Worm (Caenorhabditis elegans) whole organism, dauer: ENCODE data around the gene zipt-7.2.

ENCODE experiments used
- unc-62 ChIP-seq: sonication (generic microtip); optimal IDR thresholded peaks from 2 replicates; lab custom pipeline; 2017; ENCODE audit warnings: missing biosample characterization, missing genetic modification reagents, missing genetic modification characterization

Gene zipt-7.2

DNA sequence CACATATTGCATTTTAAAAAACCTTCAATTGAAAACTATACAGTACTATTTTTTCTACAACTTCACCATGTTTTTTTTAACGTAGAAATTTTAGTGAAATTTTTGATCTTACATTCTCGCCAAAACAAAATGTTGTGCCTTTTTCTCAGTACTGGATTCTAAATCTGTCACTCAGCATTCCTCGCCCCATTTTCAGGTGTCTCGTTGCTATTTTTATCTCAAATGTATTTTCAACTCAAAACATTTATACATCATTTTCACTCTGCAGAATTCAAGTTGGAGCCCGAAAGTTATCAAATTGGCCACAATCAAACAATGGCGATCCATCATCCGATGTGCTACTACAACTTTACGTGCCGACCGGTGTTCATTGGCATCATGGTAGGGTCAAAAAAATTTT, 41.6 kb downstream of the zipt-7.2 start, which contains the start of gene sprr-1:
TSS of gene sprr-1 (plus strand) at position 269 of the 400 bp plus-strand sequence.
- TF ChIP-seq unc-62 (GFP tag; lab: Kevin White, UChicago), result no peak

DNA sequence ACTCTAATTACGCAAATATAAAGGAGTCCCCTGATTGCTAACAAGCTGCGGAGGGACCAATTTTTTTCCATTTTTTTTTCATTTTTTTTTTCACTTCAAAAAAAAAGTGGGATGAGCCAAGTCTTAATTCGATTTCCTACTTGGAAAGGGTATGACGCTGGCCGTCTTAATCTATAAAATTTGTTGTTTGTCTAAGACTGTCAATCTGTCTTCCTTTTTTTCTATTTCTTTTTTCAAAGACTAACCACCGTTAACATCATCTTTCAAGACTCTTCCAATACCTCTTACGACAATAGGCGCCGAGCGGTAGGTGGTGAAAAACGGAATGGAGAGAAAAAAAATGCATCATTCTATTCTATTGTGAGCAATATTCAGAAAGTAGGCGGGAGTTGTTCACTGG, 42.6 kb downstream of the zipt-7.2 start:
- no peak for TF ChIP-seq unc-62 (GFP tag; lab: Kevin White, UChicago)
